Worm (Caenorhabditis elegans) whole organism, young adult: ENCODE measurements around the gene dis-3.

ENCODE experiments used
- T07F8.4 ChIP-seq: sonication (generic microtip); optimal IDR thresholded peaks from 2 replicates; lab custom pipeline; 2016; ENCODE audit warnings: mild to moderate bottlenecking, missing genetic modification characterization, moderate library complexity, missing compliant biosample characterization
- Y95B8A.8 ChIP-seq: fragments of 200-800 bp; sonication (Bioruptor generic); IDR thresholded peaks from 2 replicates; pipeline ENCODE4 v1.3.6; 2022; ENCODE audit warnings: missing genetic modification reagents, missing genetic modification characterization, missing compliant biosample characterization
- attf-3 ChIP-seq: fragments of 200-800 bp; sonication (Bioruptor generic); conservative IDR thresholded peaks from 2 replicates; pipeline ENCODE4 v1.3.6; 2022; ENCODE audit warnings: missing genetic modification reagents, missing genetic modification characterization, missing compliant biosample characterization
- him-1 ChIP-seq: sonication (generic microtip); optimal IDR thresholded peaks from 2 replicates; lab custom pipeline; 2016; ENCODE audit warnings: missing genotype, missing genetic modification reagents, missing genetic modification characterization, missing compliant biosample characterization
- hmg-20 ChIP-seq: fragments of 200-800 bp; sonication (Bioruptor generic); IDR thresholded peaks from 2 replicates; pipeline ENCODE4 v1.3.6; 2022; ENCODE audit warnings: missing genetic modification reagents, missing genetic modification characterization, missing compliant biosample characterization
- rec-8 ChIP-seq, 2 experiments: sonication (generic microtip); optimal IDR thresholded peaks; 2 replicates each; lab custom pipeline; 2016; ENCODE audit warnings: mild to moderate bottlenecking in 2 of 2, missing genetic modification characterization in 2 of 2, missing genetic modification reagents in 2 of 2, missing genotype in 2 of 2, missing biosample characterization in 1 of 2, missing compliant biosample characterization in 1 of 2, moderate library complexity in 1 of 2
- snpc-1.3 ChIP-seq: sonication (generic microtip); optimal IDR thresholded peaks from 2 replicates; lab custom pipeline; 2017; ENCODE audit warnings: missing genetic modification characterization, mild to moderate bottlenecking, missing compliant biosample characterization, antibody characterized with exemption, moderate library complexity, missing genotype, missing genetic modification reagents; ENCODE audit not compliant: insufficient read depth
- unc-62 ChIP-seq: fragments of 150-350 bp; optimal IDR thresholded peaks from 2 replicates; lab custom pipeline; 2014; ENCODE audit warnings: missing biosample characterization, missing genetic modification reagents, missing genetic modification characterization

- TF ChIP-seq unc-62 (GFP tag; lab: Kevin White, UChicago): no peak
- no peak for TF ChIP-seq hmg-20
- TF ChIP-seq him-1: no peak
- TF ChIP-seq attf-3 (GFP tag; lab: Robert Waterston, UW): no peak
- no peak for TF ChIP-seq Y95B8A.8 (GFP tag; lab: Robert Waterston, UW)
- no peak for TF ChIP-seq snpc-1.3 (tag; lab: Kevin White, UChicago)
- TF ChIP-seq rec-8 (tag; optimal IDR thresholded peaks at IDR 0.05; lab: Kevin White, UChicago): no peak
- TF ChIP-seq T07F8.4: no peak
Observed at ce11 chrIV:10112570-10112969, 15.6 kb downstream of the dis-3 start, which contains the start of gene nsph-3.2.
